Worm (Caenorhabditis elegans) whole organism, L4 larva: ENCODE measurements around the gene drr-2.
A peak's percentile ranks its signal among the peaks of the same experiment; 100 is the strongest.

Experiments used
- D1046.2 ChIP-seq: fragments of 200-800 bp; sonication (Bioruptor generic); IDR thresholded peaks from 2 replicates; pipeline ENCODE4 v1.3.6; 2022; ENCODE audit warnings: missing genetic modification characterization, missing compliant biosample characterization
- F26F4.8 ChIP-seq: fragments of 200-800 bp; sonication (Bioruptor generic); conservative IDR thresholded peaks from 2 replicates; pipeline ENCODE4 v1.3.6; 2022; ENCODE audit warnings: missing genetic modification characterization, missing compliant biosample characterization
- T20F7.1 ChIP-seq: fragments of 200-800 bp; sonication (Bioruptor generic); optimal IDR thresholded peaks from 2 replicates; lab custom pipeline; 2018; ENCODE audit warnings: mild to moderate bottlenecking, missing genetic modification characterization, missing compliant biosample characterization
- T26A8.4 ChIP-seq: fragments of 200-800 bp; sonication (Bioruptor generic); IDR thresholded peaks from 2 replicates; pipeline ENCODE4 v1.3.6; 2022; ENCODE audit warnings: missing genetic modification characterization, missing compliant biosample characterization
- daf-16 ChIP-seq, 3 experiments: sonication (generic microtip); optimal IDR thresholded peaks; 2 replicates each; lab custom pipeline; 2016 to 2017; ENCODE audit warnings: missing genetic modification characterization in 3 of 3, missing genetic modification reagents in 3 of 3, mild to moderate bottlenecking in 2 of 3, missing compliant biosample characterization in 2 of 3, missing biosample characterization in 1 of 3, moderate library complexity in 1 of 3
- dmd-6 ChIP-seq: fragments of 200-800 bp; sonication (Bioruptor generic); IDR thresholded peaks from 2 replicates; pipeline ENCODE4 v1.3.6; 2022; ENCODE audit warnings: missing genetic modification reagents, missing genetic modification characterization, missing compliant biosample characterization
- dmd-8 ChIP-seq: fragments of 200-800 bp; sonication (Bioruptor generic); IDR thresholded peaks from 2 replicates; pipeline ENCODE4 v1.3.6; 2022; ENCODE audit warnings: missing genetic modification characterization, missing compliant biosample characterization
- dve-1 ChIP-seq: sonication (generic microtip); optimal IDR thresholded peaks from 2 replicates; lab custom pipeline; 2017; ENCODE audit warnings: antibody characterized with exemption, mild to moderate bottlenecking, missing genetic modification characterization, missing compliant biosample characterization; ENCODE audit not compliant: insufficient read depth
- egl-43 ChIP-seq: fragments of 200-800 bp; sonication (Bioruptor generic); IDR thresholded peaks from 2 replicates; pipeline ENCODE4 v1.3.6; 2022; ENCODE audit warnings: missing genetic modification reagents, missing genetic modification characterization, missing compliant biosample characterization
- fkh-10 ChIP-seq: fragments of 150-350 bp; optimal IDR thresholded peaks from 2 replicates; lab custom pipeline; 2014; ENCODE audit warnings: missing biosample characterization, missing genetic modification reagents, missing genetic modification characterization
- gei-8 ChIP-seq: fragments of 200-800 bp; sonication (Bioruptor generic); optimal IDR thresholded peaks from 2 replicates; lab custom pipeline; 2018; ENCODE audit warnings: mild to moderate bottlenecking, missing genetic modification characterization, missing compliant biosample characterization
- hif-1 ChIP-seq, 2 experiments: sonication (generic microtip); optimal IDR thresholded peaks; 2 replicates each; lab custom pipeline; 2016 to 2017; ENCODE audit warnings: missing compliant biosample characterization in 2 of 2, missing genetic modification characterization in 2 of 2, missing genetic modification reagents in 2 of 2, missing genotype in 2 of 2, mild to moderate bottlenecking in 1 of 2
- hlh-30 ChIP-seq: sonication (generic microtip); optimal IDR thresholded peaks from 2 replicates; lab custom pipeline; 2017; ENCODE audit warnings: antibody characterized with exemption, mild to moderate bottlenecking, missing genetic modification characterization, missing compliant biosample characterization; ENCODE audit not compliant: insufficient read depth
- lim-7 ChIP-seq: fragments of 200-800 bp; sonication (Bioruptor generic); IDR thresholded peaks from 2 replicates; pipeline ENCODE4 v1.3.6; 2022; ENCODE audit warnings: missing genetic modification characterization, missing compliant biosample characterization
- lin-13 ChIP-seq: fragments of 150-350 bp; optimal IDR thresholded peaks from 2 replicates; lab custom pipeline; 2014; ENCODE audit warnings: missing biosample characterization, missing genetic modification reagents, missing genetic modification characterization
- lsy-2 ChIP-seq, 2 experiments: fragments of 150-350 bp in 1 of 2; sonication (generic microtip) in 1 of 2; optimal IDR thresholded peaks; 2 replicates each; lab custom pipeline; 2014 to 2017; ENCODE audit warnings: missing biosample characterization in 2 of 2, missing genetic modification characterization in 2 of 2
- mes-2 ChIP-seq: sonication (generic microtip); optimal IDR thresholded peaks from 2 replicates; lab custom pipeline; 2016; ENCODE audit warnings: missing genotype, mild to moderate bottlenecking, missing genetic modification characterization, missing compliant biosample characterization; ENCODE audit not compliant: poor library complexity, severe bottlenecking
- mxl-3 ChIP-seq: fragments of 200-800 bp; sonication (Bioruptor generic); optimal IDR thresholded peaks from 2 replicates; lab custom pipeline; 2018; ENCODE audit warnings: mild to moderate bottlenecking, missing genetic modification characterization, missing compliant biosample characterization
- nhr-28 ChIP-seq: fragments of 150-350 bp; optimal IDR thresholded peaks from 2 replicates; lab custom pipeline; 2014; ENCODE audit warnings: missing biosample characterization, missing genetic modification characterization
- nhr-41 ChIP-seq: fragments of 200-800 bp; sonication (Bioruptor generic); IDR thresholded peaks from 2 replicates; pipeline ENCODE4 v1.3.6; 2022; ENCODE audit warnings: missing genetic modification reagents, missing genetic modification characterization, missing compliant biosample characterization
- nhr-42 ChIP-seq: fragments of 200-800 bp; sonication (Bioruptor generic); IDR thresholded peaks from 2 replicates; pipeline ENCODE4 v1.3.6; 2022; ENCODE audit warnings: missing genetic modification characterization, missing compliant biosample characterization
- nhr-6 ChIP-seq: fragments of 150-350 bp; optimal IDR thresholded peaks from 2 replicates; lab custom pipeline; 2014; ENCODE audit warnings: missing biosample characterization, missing genetic modification characterization
- php-3 ChIP-seq: fragments of 200-800 bp; sonication (Bioruptor generic); IDR thresholded peaks from 2 replicates; pipeline ENCODE4 v1.3.6; 2022; ENCODE audit warnings: missing genetic modification reagents, missing genetic modification characterization, missing compliant biosample characterization
- pqm-1 ChIP-seq: sonication (generic microtip); optimal IDR thresholded peaks from 2 replicates; lab custom pipeline; 2017; ENCODE audit warnings: missing biosample characterization, missing genetic modification characterization
- saeg-2 ChIP-seq: fragments of 200-800 bp; sonication (Bioruptor generic); IDR thresholded peaks from 2 replicates; pipeline ENCODE4 v1.3.6; 2022; ENCODE audit warnings: missing genetic modification reagents, missing genetic modification characterization, missing compliant biosample characterization
- skn-1 ChIP-seq: fragments of 150-350 bp; optimal IDR thresholded peaks from 2 replicates; lab custom pipeline; 2014; ENCODE audit warnings: missing biosample characterization, missing genetic modification characterization
- unc-130 ChIP-seq: sonication (generic microtip); optimal IDR thresholded peaks from 2 replicates; lab custom pipeline; 2016; ENCODE audit warnings: missing genetic modification reagents, missing genetic modification characterization, missing compliant biosample characterization
- unc-39 ChIP-seq: sonication (generic microtip); optimal IDR thresholded peaks from 2 replicates; lab custom pipeline; 2017; ENCODE audit warnings: missing biosample characterization, missing genetic modification characterization
- unc-62 ChIP-seq, 3 experiments: fragments of 150-350 bp in 1 of 3; sonication (generic microtip); optimal IDR thresholded peaks in 2 of 3; peaks in 1 of 3; 1 replicate in 1 of 3; 2 replicates in 2 of 3; lab custom pipeline; 2014 to 2017; ENCODE audit warnings: missing biosample characterization in 3 of 3, missing genetic modification characterization in 3 of 3, missing genetic modification reagents in 3 of 3, missing genotype in 1 of 3
- zfp-3 ChIP-seq: fragments of 200-800 bp; sonication (Bioruptor generic); conservative IDR thresholded peaks from 2 replicates; pipeline ENCODE4 v1.3.6; 2022; ENCODE audit warnings: missing genetic modification reagents, missing genetic modification characterization, missing compliant biosample characterization
- ztf-11 ChIP-seq: fragments of 150-350 bp; optimal IDR thresholded peaks from 2 replicates; lab custom pipeline; 2014; ENCODE audit warnings: missing biosample characterization, missing genetic modification characterization

Gene drr-2

ce11 chrIII:13678761-13679495, 35.6 kb upstream of the drr-2 start, which contains the start of gene sid-2:
Gene sid-2, plus strand, starts transcription at chrIII:13679445.
- TF ChIP-seq nhr-28 (peak; percentile 69), daf-16 (GFP tag; optimal IDR thresholded peaks at IDR 0.05; lab: Kevin White, UChicago) (no peak), daf-16 (tag; optimal IDR thresholded peaks at IDR 0.05; lab: Kevin White, UChicago) (peak; percentile 41), zfp-3 (GFP tag; lab: Robert Waterston, UW) (no peak), pqm-1 (tag; lab: Kevin White, UChicago) (peak; percentile 76), dve-1 (tag; lab: Kevin White, UChicago) (peak; percentile 42), unc-130 (GFP tag; lab: Kevin White, UChicago) (no peak), ztf-11 (tag; lab: Kevin White, UChicago) (no peak), unc-62 (GFP tag; optimal IDR thresholded peaks at IDR 0.05 in 1 of 2; lab: Kevin White, UChicago) (peak in 1 of 2 experiments; percentile 71), unc-62 (tag; optimal IDR thresholded peaks at IDR 0.05; lab: Kevin White, UChicago) (no peak)

- 0 out of 2 replicates have a peak, but pooled peaks have one; percentile 47 for TF ChIP-seq php-3
- TF ChIP-seq pqm-1 (tag; lab: Kevin White, UChicago) = peak; percentile 52
- TF ChIP-seq dve-1 (tag; lab: Kevin White, UChicago) = peak; percentile 51
- peak; percentile 5 for TF ChIP-seq hlh-30 (tag; lab: Kevin White, UChicago)
- TF ChIP-seq daf-16 (GFP tag; optimal IDR thresholded peaks at IDR 0.05; lab: Kevin White, UChicago) = no peak
- TF ChIP-seq daf-16 (tag; optimal IDR thresholded peaks at IDR 0.05; lab: Kevin White, UChicago) = peak; percentile 47
- no peak for TF ChIP-seq saeg-2
- peak; percentile 37 for TF ChIP-seq mxl-3 (GFP tag; lab: Kevin White, UChicago)
- no peak for TF ChIP-seq nhr-42 (GFP tag; lab: Robert Waterston, UW)
- peak; percentile 48; the same call in 1 of the 2 replicates for TF ChIP-seq dmd-6 (GFP tag; lab: Robert Waterston, UW)
- TF ChIP-seq nhr-28 = peak; percentile 41
- TF ChIP-seq fkh-10 (GFP tag; lab: Kevin White, UChicago) = no peak
- TF ChIP-seq lin-13 (GFP tag; lab: Kevin White, UChicago) = no peak
- TF ChIP-seq D1046.2 = no peak
These were observed 29.4 kb upstream of the drr-2 start, which contains the start of gene aqp-11 for ce11 chrIII:13672654-13673330. Gene aqp-11, plus strand, starts transcription at chrIII:13673280.

- TF ChIP-seq unc-39 (no peak), unc-62 (GFP tag; optimal IDR thresholded peaks at IDR 0.05 in 1 of 2; lab: Kevin White, UChicago) (peak in 1 of 2 experiments; percentile 92), unc-62 (tag; optimal IDR thresholded peaks at IDR 0.05; lab: Kevin White, UChicago) (no peak)
- TF ChIP-seq, all 104 proteins: peak for 1
These were observed 26.1 kb upstream of the drr-2 start for ce11 chrIII:13669519-13669918.

ce11 chrIII:13667739-13668138, 24.4 kb upstream of the drr-2 start, which contains the start of gene flp-15:
Gene flp-15, minus strand, starts transcription at chrIII:13667839.
- TF ChIP-seq egl-43 (GFP tag; lab: Robert Waterston, UW) (no peak), unc-62 (GFP tag; optimal IDR thresholded peaks at IDR 0.05 in 1 of 2; lab: Kevin White, UChicago) (peak in 1 of 2 experiments; percentile 47), unc-62 (tag; optimal IDR thresholded peaks at IDR 0.05; lab: Kevin White, UChicago) (no peak)

ce11 chrIII:13666406-13666805, 23.0 kb upstream of the drr-2 start:
- TF ChIP-seq skn-1 (tag; lab: Kevin White, UChicago) = no peak
- no peak for TF ChIP-seq dmd-6 (GFP tag; lab: Robert Waterston, UW)
- no peak for TF ChIP-seq T26A8.4 (GFP tag; lab: Robert Waterston, UW)
- TF ChIP-seq dmd-8 (GFP tag; lab: Robert Waterston, UW) = no peak
- no peak for TF ChIP-seq nhr-42 (GFP tag; lab: Robert Waterston, UW)
- no peak for TF ChIP-seq nhr-41 (GFP tag; lab: Robert Waterston, UW)
- peak in 1 of 2 experiments; percentile 64 for TF ChIP-seq unc-62 (GFP tag; optimal IDR thresholded peaks at IDR 0.05 in 1 of 2; lab: Kevin White, UChicago)
- no peak for TF ChIP-seq unc-62 (tag; optimal IDR thresholded peaks at IDR 0.05; lab: Kevin White, UChicago)
- no peak for TF ChIP-seq hif-1 (tag; optimal IDR thresholded peaks at IDR 0.05; lab: Kevin White, UChicago)
- no peak for TF ChIP-seq lim-7 (GFP tag; lab: Robert Waterston, UW)
- TF ChIP-seq lsy-2 (tag; optimal IDR thresholded peaks at IDR 0.05; lab: Kevin White, UChicago) = peak in 1 of 2 experiments; percentile 42
- no peak for TF ChIP-seq nhr-6
- no peak for TF ChIP-seq F26F4.8 (GFP tag; lab: Robert Waterston, UW)
- TF ChIP-seq gei-8 (GFP tag; lab: Kevin White, UChicago) = no peak
- no peak for TF ChIP-seq mes-2 (tag; lab: Kevin White, UChicago)
- TF ChIP-seq T20F7.1 (GFP tag; lab: Kevin White, UChicago) = no peak
